Fruit fly (Drosophila melanogaster) whole organism, embryonic: ENCODE data around the gene DppIII.

Source experiments
- Hand ChIP-seq: fragments of 200-800 bp; sonication (Bioruptor generic); optimal IDR thresholded peaks from 2 replicates; lab custom pipeline; 2017; ENCODE audit warnings: mild to moderate bottlenecking, missing biosample characterization, missing genetic modification reagents, missing genetic modification characterization
- dpn ChIP-seq, 2 experiments: fragments of 200-800 bp; sonication (Bioruptor generic); optimal IDR thresholded peaks; 3 replicates each; lab custom pipeline; 2016; ENCODE audit warnings: missing biosample characterization in 2 of 2, missing genetic modification characterization in 2 of 2
- gem ChIP-seq: fragments of 200-800 bp; sonication (Bioruptor generic); optimal IDR thresholded peaks from 2 replicates; lab custom pipeline; 2019; ENCODE audit warnings: missing biosample characterization, mild to moderate bottlenecking, missing genetic modification characterization, moderate library complexity
- h ChIP-seq: fragments of >200 bp; optimal IDR thresholded peaks from 2 replicates; lab custom pipeline; 2017

- TF ChIP-seq gem (tag; lab: Kevin White, UChicago) = no peak
- no peak for TF ChIP-seq dpn (GFP tag; optimal IDR thresholded peaks at IDR 0.05; lab: Kevin White, UChicago)
- no peak for TF ChIP-seq h (lab: Kevin White, UChicago)
- no peak for TF ChIP-seq Hand (GFP tag; lab: Kevin White, UChicago)
Observed at dm6 chr3R:8321447-8321846, 22.8 kb upstream of the DppIII start, which contains the start of gene Or85a.
